Worm (Caenorhabditis elegans) whole organism, L1 larva: ENCODE data around the gene ceh-37.

Experiments
- C04F5.9 ChIP-seq: sonication (generic microtip); optimal IDR thresholded peaks from 2 replicates; lab custom pipeline; 2016; ENCODE audit warnings: missing genetic modification characterization, missing compliant biosample characterization
- C16A3.4 ChIP-seq: fragments of 150-350 bp; optimal IDR thresholded peaks from 2 replicates; lab custom pipeline; 2014; ENCODE audit warnings: missing biosample characterization, missing genetic modification characterization
- F16B12.6 ChIP-seq: fragments of 150-350 bp; optimal IDR thresholded peaks from 2 replicates; lab custom pipeline; 2014; ENCODE audit warnings: missing biosample characterization, missing genetic modification characterization
- aha-1 ChIP-seq: fragments of 150-350 bp; optimal IDR thresholded peaks from 2 replicates; lab custom pipeline; 2014; ENCODE audit warnings: missing biosample characterization, missing genetic modification characterization
- aly-2 ChIP-seq: fragments of 150-350 bp; optimal IDR thresholded peaks from 2 replicates; lab custom pipeline; 2014; ENCODE audit warnings: missing biosample characterization, missing genetic modification characterization
- dpl-1 ChIP-seq, 3 experiments: fragments of 150-350 bp in 2 of 3; sonication (generic microtip) in 1 of 3; optimal IDR thresholded peaks; 2 replicates each; lab custom pipeline; 2014 to 2017; ENCODE audit warnings: missing biosample characterization in 3 of 3, missing genetic modification characterization in 3 of 3, missing genetic modification reagents in 3 of 3
- dsc-1 ChIP-seq: sonication (generic microtip); optimal IDR thresholded peaks from 2 replicates; lab custom pipeline; 2016; ENCODE audit warnings: mild to moderate bottlenecking, missing genetic modification characterization, missing compliant biosample characterization
- efl-1 ChIP-seq, 4 experiments: fragments of 150-350 bp; optimal IDR thresholded peaks in 3 of 4; peaks in 1 of 4; 1 replicate in 1 of 4; 2 replicates in 3 of 4; lab custom pipeline; 2014; ENCODE audit warnings: missing biosample characterization in 2 of 4, missing genetic modification characterization in 2 of 4, missing genetic modification reagents in 2 of 4
- efl-3 ChIP-seq: fragments of 200-800 bp; sonication (Bioruptor generic); optimal IDR thresholded peaks from 2 replicates; lab custom pipeline; 2018; ENCODE audit warnings: mild to moderate bottlenecking, missing genetic modification characterization, missing compliant biosample characterization
- egl-13 ChIP-seq: sonication (generic microtip); optimal IDR thresholded peaks from 2 replicates; lab custom pipeline; 2016; ENCODE audit warnings: missing genotype, missing genetic modification reagents, missing genetic modification characterization, missing compliant biosample characterization
- egl-27 ChIP-seq, 2 experiments: fragments of 150-350 bp in 1 of 2; sonication (generic microtip); optimal IDR thresholded peaks; 3 replicates each; lab custom pipeline; 2017 to 2018; ENCODE audit warnings: missing biosample characterization in 2 of 2, missing genetic modification characterization in 2 of 2, missing genetic modification reagents in 2 of 2
- elt-2 ChIP-seq: sonication (generic microtip); optimal IDR thresholded peaks from 2 replicates; lab custom pipeline; 2016; ENCODE audit warnings: missing genetic modification characterization, mild to moderate bottlenecking, inconsistent platforms, missing compliant biosample characterization, missing genetic modification reagents
- elt-3 ChIP-seq, 6 experiments: fragments of 150-350 bp in 1 of 6; sonication (generic microtip); optimal IDR thresholded peaks; 2 replicates each; lab custom pipeline; 2017 to 2018; ENCODE audit warnings: missing biosample characterization in 6 of 6, missing genetic modification characterization in 6 of 6, inconsistent platforms in 1 of 6
- fkh-10 ChIP-seq: sonication (generic microtip); optimal IDR thresholded peaks from 2 replicates; lab custom pipeline; 2017; ENCODE audit warnings: missing biosample characterization, missing genetic modification reagents, missing genetic modification characterization
- fkh-8 ChIP-seq: sonication (generic microtip); optimal IDR thresholded peaks from 2 replicates; lab custom pipeline; 2016; ENCODE audit warnings: mild to moderate bottlenecking, missing genetic modification characterization, missing compliant biosample characterization
- fos-1 ChIP-seq: fragments of 150-350 bp; optimal IDR thresholded peaks from 2 replicates; lab custom pipeline; 2014; ENCODE audit warnings: missing biosample characterization, missing genetic modification characterization
- grh-1 ChIP-seq: fragments of 200-800 bp; sonication (Bioruptor generic); IDR thresholded peaks from 2 replicates; pipeline ENCODE4 v1.3.6; 2022; ENCODE audit warnings: missing genetic modification reagents, missing genetic modification characterization, missing compliant biosample characterization
- hlh-4 ChIP-seq: sonication (generic microtip); optimal IDR thresholded peaks from 2 replicates; lab custom pipeline; 2016; ENCODE audit warnings: mild to moderate bottlenecking, missing genetic modification characterization, missing compliant biosample characterization
- irx-1 ChIP-seq: sonication (generic microtip); optimal IDR thresholded peaks from 2 replicates; lab custom pipeline; 2016; ENCODE audit warnings: missing genetic modification characterization, missing compliant biosample characterization
- jun-1 ChIP-seq: fragments of 150-350 bp; optimal IDR thresholded peaks from 2 replicates; lab custom pipeline; 2014; ENCODE audit warnings: missing biosample characterization, missing genetic modification reagents, missing genetic modification characterization
- lin-13 ChIP-seq: fragments of 150-350 bp; optimal IDR thresholded peaks from 2 replicates; lab custom pipeline; 2014; ENCODE audit warnings: missing biosample characterization, missing genetic modification reagents, missing genetic modification characterization
- lin-14 ChIP-seq: fragments of 200-800 bp; sonication (Bioruptor generic); optimal IDR thresholded peaks from 2 replicates; lab custom pipeline; 2018; ENCODE audit warnings: mild to moderate bottlenecking, missing genetic modification characterization, moderate library complexity, missing compliant biosample characterization
- lir-3 ChIP-seq: sonication (generic microtip); optimal IDR thresholded peaks from 2 replicates; lab custom pipeline; 2016; ENCODE audit warnings: mild to moderate bottlenecking, missing genetic modification characterization, moderate library complexity, missing compliant biosample characterization; ENCODE audit not compliant: poor library complexity
- lsy-2 ChIP-seq, 2 experiments: fragments of 150-350 bp; optimal IDR thresholded peaks; 2 replicates each; lab custom pipeline; 2014; ENCODE audit warnings: missing biosample characterization in 2 of 2, missing genetic modification characterization in 2 of 2
- mep-1 ChIP-seq: fragments of 150-350 bp; optimal IDR thresholded peaks from 2 replicates; lab custom pipeline; 2014; ENCODE audit warnings: missing biosample characterization, missing genetic modification characterization
- nhr-11 ChIP-seq: fragments of 150-350 bp; optimal IDR thresholded peaks from 2 replicates; lab custom pipeline; 2014; ENCODE audit warnings: missing biosample characterization, missing genetic modification characterization
- nhr-19 ChIP-seq: fragments of 200-800 bp; sonication (Bioruptor generic); conservative IDR thresholded peaks from 2 replicates; pipeline ENCODE4 v1.3.6; 2022; ENCODE audit warnings: missing genetic modification characterization, missing compliant biosample characterization
- nhr-20 ChIP-seq: sonication (generic microtip); optimal IDR thresholded peaks from 2 replicates; lab custom pipeline; 2016; ENCODE audit warnings: mild to moderate bottlenecking, missing genetic modification characterization, missing compliant biosample characterization
- nhr-28 ChIP-seq: fragments of 150-350 bp; optimal IDR thresholded peaks from 2 replicates; lab custom pipeline; 2014; ENCODE audit warnings: missing biosample characterization, missing genetic modification characterization
- nhr-77 ChIP-seq: fragments of 150-350 bp; optimal IDR thresholded peaks from 2 replicates; lab custom pipeline; 2014; ENCODE audit warnings: missing biosample characterization, missing genetic modification characterization
- nhr-85 ChIP-seq: sonication (generic microtip); peaks from one replicate; lab custom pipeline; 2016; ENCODE audit warnings: missing genetic modification characterization, inconsistent platforms, missing compliant biosample characterization
- nhr-90 ChIP-seq: sonication (generic microtip); optimal IDR thresholded peaks from 2 replicates; lab custom pipeline; 2016; ENCODE audit warnings: mild to moderate bottlenecking, missing genetic modification characterization, missing compliant biosample characterization; ENCODE audit not compliant: poor library complexity
- pax-3 ChIP-seq: fragments of 200-800 bp; sonication (Bioruptor generic); optimal IDR thresholded peaks from 2 replicates; lab custom pipeline; 2018; ENCODE audit warnings: mild to moderate bottlenecking, missing genetic modification characterization, moderate library complexity, missing compliant biosample characterization
- rnt-1 ChIP-seq: sonication (generic microtip); optimal IDR thresholded peaks from 2 replicates; lab custom pipeline; 2016; ENCODE audit warnings: mild to moderate bottlenecking, missing genetic modification characterization, moderate library complexity, missing compliant biosample characterization
- skn-1 ChIP-seq: fragments of 150-350 bp; optimal IDR thresholded peaks from 2 replicates; lab custom pipeline; 2014; ENCODE audit warnings: missing biosample characterization, missing genetic modification characterization
- snpc-4 ChIP-seq: fragments of 150-350 bp; optimal IDR thresholded peaks from 2 replicates; lab custom pipeline; 2014; ENCODE audit warnings: missing biosample characterization, missing genetic modification characterization
- snu-23 ChIP-seq: sonication (generic microtip); optimal IDR thresholded peaks from 2 replicates; lab custom pipeline; 2016; ENCODE audit warnings: missing genetic modification characterization, missing compliant biosample characterization
- sup-37 ChIP-seq: fragments of 200-800 bp; sonication (Bioruptor generic); optimal IDR thresholded peaks from 2 replicates; lab custom pipeline; 2018; ENCODE audit warnings: mild to moderate bottlenecking, missing genetic modification characterization, missing compliant biosample characterization
- tlp-1 ChIP-seq: fragments of 150-350 bp; optimal IDR thresholded peaks from 2 replicates; lab custom pipeline; 2014; ENCODE audit warnings: missing biosample characterization, missing genetic modification characterization
- unc-130 ChIP-seq: fragments of 150-350 bp; optimal IDR thresholded peaks from 2 replicates; lab custom pipeline; 2017; ENCODE audit warnings: missing biosample characterization, missing genetic modification characterization, inconsistent platforms
- unc-98 ChIP-seq: fragments of 200-800 bp; sonication (Bioruptor generic); IDR thresholded peaks from 2 replicates; pipeline ENCODE4 v1.3.6; 2022; ENCODE audit warnings: missing genetic modification characterization, missing compliant biosample characterization
- vab-15 ChIP-seq: sonication (generic microtip); optimal IDR thresholded peaks from 2 replicates; lab custom pipeline; 2017; ENCODE audit warnings: missing genotype, mild to moderate bottlenecking, missing genetic modification characterization, missing compliant biosample characterization
- zip-4 ChIP-seq: fragments of 200-800 bp; sonication (Bioruptor generic); optimal IDR thresholded peaks from 2 replicates; lab custom pipeline; 2018; ENCODE audit warnings: mild to moderate bottlenecking, missing genetic modification characterization, moderate library complexity, missing compliant biosample characterization

ceh-37 gene

ce11 chrX:14169569-14170031 lies 38.2 kb downstream of the ceh-37 start, which contains the start of gene sym-4 (continued):
- TF ChIP-seq C04F5.9 (tag; lab: Kevin White, UChicago): peak; percentile 57
- peak; percentile 91 for TF ChIP-seq nhr-90 (tag; lab: Kevin White, UChicago)
- peak; percentile 96 for TF ChIP-seq mep-1 (tag; lab: Kevin White, UChicago)
- TF ChIP-seq hlh-4: no peak
- no peak for TF ChIP-seq tlp-1
- TF ChIP-seq snu-23 (GFP tag; lab: Kevin White, UChicago): peak; percentile 98
- peak; percentile 79 to 89 for TF ChIP-seq lsy-2 (tag; optimal IDR thresholded peaks at IDR 0.05; lab: Kevin White, UChicago)
- peak; percentile 94 for TF ChIP-seq nhr-77 (tag; lab: Kevin White, UChicago)
- TF ChIP-seq pax-3 (tag; lab: Kevin White, UChicago): peak; percentile 51
- peak; percentile 90 for TF ChIP-seq lin-13 (GFP tag; lab: Kevin White, UChicago)
- peak; percentile 82 for TF ChIP-seq skn-1 (tag; lab: Kevin White, UChicago)
- TF ChIP-seq aly-2: no peak
- TF ChIP-seq fkh-8 (tag; lab: Kevin White, UChicago): peak; percentile 86
- TF ChIP-seq lir-3 (tag; lab: Kevin White, UChicago): peak; percentile 67
- TF ChIP-seq nhr-28 (tag; lab: Kevin White, UChicago): no peak
- peak; percentile 92 for TF ChIP-seq grh-1 (GFP tag; lab: Robert Waterston, UW)
- peak; percentile 86 for TF ChIP-seq dsc-1 (tag; lab: Kevin White, UChicago)
- TF ChIP-seq vab-15: peak; percentile 85
- TF ChIP-seq snpc-4 (tag; lab: Kevin White, UChicago): peak; percentile 79
- peak in 1 of 2 experiments; percentile 50 for TF ChIP-seq egl-27 (tag; optimal IDR thresholded peaks at IDR 0.05; lab: Kevin White, UChicago)
- TF ChIP-seq nhr-20 (tag; lab: Kevin White, UChicago): peak; percentile 96
- peak; percentile 75 for TF ChIP-seq irx-1 (tag; lab: Kevin White, UChicago)
- TF ChIP-seq elt-3 (tag; optimal IDR thresholded peaks at IDR 0.05; lab: Kevin White, UChicago): peak in 5 of 6 experiments; percentile 17 to 97 (median 90)
- peak; percentile 70 to 76 (median 72) for TF ChIP-seq dpl-1 (GFP tag; optimal IDR thresholded peaks at IDR 0.05; lab: Kevin White, UChicago)
- TF ChIP-seq egl-13 (tag; lab: Kevin White, UChicago): peak; percentile 61
- peak; percentile 4 for TF ChIP-seq sup-37 (GFP tag; lab: Kevin White, UChicago)
- peak; percentile 83 for TF ChIP-seq elt-2 (tag; lab: Kevin White, UChicago)
- TF ChIP-seq fos-1 (tag; lab: Kevin White, UChicago): peak; percentile 87
- TF ChIP-seq efl-3: no peak
- peak; percentile 56 for TF ChIP-seq F16B12.6 (tag; lab: Kevin White, UChicago)
- TF ChIP-seq aha-1: no peak
- TF ChIP-seq nhr-11 (tag; lab: Kevin White, UChicago): peak; percentile 51
- TF ChIP-seq fkh-10: peak; percentile 67
- TF ChIP-seq nhr-85 (tag; lab: Kevin White, UChicago): peak; percentile 94
- peak; percentile 91 for TF ChIP-seq nhr-19
- no peak for TF ChIP-seq unc-98 (GFP tag; lab: Robert Waterston, UW)
- peak; percentile 94 for TF ChIP-seq jun-1 (tag; lab: Kevin White, UChicago)
- peak; percentile 22 for TF ChIP-seq zip-4 (GFP tag; lab: Kevin White, UChicago)
- peak; percentile 98 for TF ChIP-seq lin-14 (GFP tag; lab: Kevin White, UChicago)
- TF ChIP-seq rnt-1 (tag; lab: Kevin White, UChicago): peak; percentile 83
- TF ChIP-seq C16A3.4 (tag; lab: Kevin White, UChicago): peak; percentile 93
- peak; percentile 66 for TF ChIP-seq unc-130 (tag; lab: Kevin White, UChicago)

- TF ChIP-seq fkh-8 (tag; lab: Kevin White, UChicago) (no peak), efl-1 (optimal IDR thresholded peaks at IDR 0.05; lab: Kevin White, UChicago) (no peak), efl-1 (GFP tag; optimal IDR thresholded peaks at IDR 0.05 in 1 of 2; lab: Kevin White, UChicago) (peak in 1 of 2 experiments; percentile 84)
Observed at ce11 chrX:14165156-14165555, 42.6 kb downstream of the ceh-37 start.
